Fruit fly (Drosophila melanogaster) whole organism, prepupa: ENCODE measurements around the gene CG31050.

Source experiments
- Blimp-1 ChIP-seq: fragments of 200-800 bp; sonication (Bioruptor generic); optimal IDR thresholded peaks from 3 replicates; lab custom pipeline; 2017; ENCODE audit warnings: missing biosample characterization, missing genetic modification characterization, mild to moderate bottlenecking, moderate library complexity, missing genetic modification reagents
- CG10669 ChIP-seq: fragments of 200-800 bp; sonication (Bioruptor generic); optimal IDR thresholded peaks from 3 replicates; lab custom pipeline; 2018; ENCODE audit warnings: missing biosample characterization, mild to moderate bottlenecking, missing genetic modification characterization, moderate library complexity
- CG11294 ChIP-seq: fragments of 200-800 bp; sonication (Bioruptor generic); IDR thresholded peaks from 2 replicates; pipeline ENCODE4 v1.3.6; 2022; ENCODE audit warnings: missing biosample characterization, missing genetic modification characterization
- CG11762 ChIP-seq: fragments of 200-800 bp; sonication (Bioruptor generic); optimal IDR thresholded peaks from 3 replicates; lab custom pipeline; 2016; ENCODE audit warnings: missing biosample characterization, missing genetic modification characterization; ENCODE audit not compliant: insufficient read depth
- CG11902 ChIP-seq: fragments of 200-800 bp; sonication (Bioruptor generic); optimal IDR thresholded peaks from 3 replicates; lab custom pipeline; 2016; ENCODE audit warnings: missing biosample characterization, missing genetic modification characterization
- CG15336 ChIP-seq: fragments of 200-800 bp; sonication (Bioruptor generic); IDR thresholded peaks from 2 replicates; pipeline ENCODE4 v1.3.6; 2022; ENCODE audit warnings: missing biosample characterization, missing genetic modification characterization
- CG1621 ChIP-seq: fragments of 200-800 bp; sonication (Bioruptor generic); optimal IDR thresholded peaks from 3 replicates; lab custom pipeline; 2018; ENCODE audit warnings: missing biosample characterization, mild to moderate bottlenecking, missing genetic modification characterization
- CG16779 ChIP-seq: fragments of 200-800 bp; sonication (Bioruptor generic); optimal IDR thresholded peaks from 3 replicates; lab custom pipeline; 2017; ENCODE audit warnings: missing biosample characterization, mild to moderate bottlenecking, missing genetic modification characterization
- CG31627 ChIP-seq: fragments of 200-800 bp; sonication (Bioruptor generic); optimal IDR thresholded peaks from 3 replicates; lab custom pipeline; 2016; ENCODE audit warnings: missing biosample characterization, missing genetic modification characterization
- CG32006 ChIP-seq: fragments of 200-800 bp; sonication (Bioruptor generic); optimal IDR thresholded peaks from 3 replicates; lab custom pipeline; 2017; ENCODE audit warnings: missing biosample characterization, mild to moderate bottlenecking, missing genetic modification characterization
- CG34406 ChIP-seq: fragments of 200-800 bp; sonication (Bioruptor generic); optimal IDR thresholded peaks from 3 replicates; lab custom pipeline; 2016; ENCODE audit warnings: missing biosample characterization, missing genetic modification characterization
- CG3919 ChIP-seq: fragments of 200-800 bp; sonication (Bioruptor generic); optimal IDR thresholded peaks from 3 replicates; lab custom pipeline; 2016; ENCODE audit warnings: missing biosample characterization, missing genetic modification characterization
- CG6163 ChIP-seq: fragments of 200-800 bp; sonication (Bioruptor generic); IDR thresholded peaks from 3 replicates; pipeline ENCODE4 v1.3.6; 2022; ENCODE audit warnings: missing biosample characterization, missing genetic modification characterization
- CG6276 ChIP-seq: fragments of 200-800 bp; sonication (Bioruptor generic); optimal IDR thresholded peaks from 2 replicates; lab custom pipeline; 2017; ENCODE audit warnings: missing biosample characterization, mild to moderate bottlenecking, missing genetic modification characterization
- CG6808 ChIP-seq: fragments of 200-800 bp; sonication (Bioruptor generic); optimal IDR thresholded peaks from 3 replicates; lab custom pipeline; 2017; ENCODE audit warnings: missing biosample characterization, missing genetic modification characterization, mild to moderate bottlenecking, moderate library complexity, missing genetic modification reagents
- CG6854 ChIP-seq: fragments of 200-800 bp; sonication (Bioruptor generic); optimal IDR thresholded peaks from 2 replicates; lab custom pipeline; 2017; ENCODE audit warnings: missing biosample characterization, mild to moderate bottlenecking, missing genetic modification characterization
- CG8119 ChIP-seq: fragments of 200-800 bp; sonication (Bioruptor generic); IDR thresholded peaks from 3 replicates; pipeline ENCODE4 v1.3.6; 2022; ENCODE audit warnings: missing biosample characterization, missing genetic modification characterization
- CG8319 ChIP-seq: fragments of 200-800 bp; sonication (Bioruptor generic); optimal IDR thresholded peaks from 3 replicates; lab custom pipeline; 2016; ENCODE audit warnings: missing biosample characterization, missing genetic modification characterization
- CG8632 ChIP-seq: fragments of 200-800 bp; sonication (Bioruptor generic); optimal IDR thresholded peaks from 3 replicates; lab custom pipeline; 2016; ENCODE audit warnings: missing biosample characterization, missing genetic modification characterization
- Eip75B ChIP-seq: fragments of 200-800 bp; sonication (Bioruptor generic); optimal IDR thresholded peaks from 3 replicates; lab custom pipeline; 2016; ENCODE audit warnings: missing biosample characterization, missing genetic modification characterization
- Eip78C ChIP-seq: fragments of 200-800 bp; sonication (Bioruptor generic); peaks from one replicate; lab custom pipeline; 2016; ENCODE audit warnings: missing biosample characterization, missing genetic modification characterization
- Ets21C ChIP-seq: fragments of 200-800 bp; sonication (Bioruptor generic); optimal IDR thresholded peaks from 3 replicates; lab custom pipeline; 2016; ENCODE audit warnings: missing biosample characterization, missing genetic modification characterization
- Gug ChIP-seq: fragments of 200-800 bp; sonication (Bioruptor generic); IDR thresholded peaks from 2 replicates; pipeline ENCODE4 v1.3.6; 2022; ENCODE audit warnings: missing biosample characterization, missing genetic modification characterization
- Hr38 ChIP-seq: sonication (Bioruptor generic); optimal IDR thresholded peaks from 2 replicates; lab custom pipeline; 2016; ENCODE audit warnings: missing biosample characterization, missing genetic modification characterization
- Hr39 ChIP-seq: fragments of 200-800 bp; sonication (Bioruptor generic); optimal IDR thresholded peaks from 2 replicates; lab custom pipeline; 2016; ENCODE audit warnings: missing biosample characterization, missing genetic modification characterization
- Hr4 ChIP-seq: fragments of 200-800 bp; sonication (Bioruptor generic); optimal IDR thresholded peaks from 3 replicates; lab custom pipeline; 2016; ENCODE audit warnings: missing biosample characterization, missing genetic modification characterization
- Lpt ChIP-seq: fragments of 200-800 bp; sonication (Bioruptor generic); optimal IDR thresholded peaks from 3 replicates; lab custom pipeline; 2016; ENCODE audit warnings: missing biosample characterization, missing genetic modification characterization
- Met ChIP-seq: fragments of 200-800 bp; sonication (Bioruptor generic); optimal IDR thresholded peaks from 3 replicates; lab custom pipeline; 2016; ENCODE audit warnings: missing biosample characterization, missing genetic modification characterization
- OdsH ChIP-seq: fragments of 200-800 bp; sonication (Bioruptor generic); optimal IDR thresholded peaks from 3 replicates; lab custom pipeline; 2016; ENCODE audit warnings: missing biosample characterization, missing genetic modification characterization
- Smox ChIP-seq: fragments of 200-800 bp; sonication (Bioruptor generic); optimal IDR thresholded peaks from 3 replicates; lab custom pipeline; 2016; ENCODE audit warnings: missing biosample characterization, missing genetic modification characterization
- Sox102F ChIP-seq: fragments of 200-800 bp; sonication (Bioruptor generic); optimal IDR thresholded peaks from 2 replicates; lab custom pipeline; 2016; ENCODE audit warnings: missing biosample characterization, mild to moderate bottlenecking, missing genetic modification characterization
- Sox14 ChIP-seq: fragments of 200-800 bp; sonication (Bioruptor generic); optimal IDR thresholded peaks from 3 replicates; lab custom pipeline; 2016; ENCODE audit warnings: missing biosample characterization, missing genetic modification characterization
- achi ChIP-seq: fragments of 200-800 bp; sonication (Bioruptor generic); optimal IDR thresholded peaks from 3 replicates; lab custom pipeline; 2016; ENCODE audit warnings: missing biosample characterization, missing genetic modification characterization
- dac ChIP-seq: fragments of 200-800 bp; sonication (Bioruptor generic); optimal IDR thresholded peaks from 2 replicates; lab custom pipeline; 2017; ENCODE audit warnings: missing biosample characterization, mild to moderate bottlenecking, missing genetic modification characterization
- dsx ChIP-seq: fragments of 200-800 bp; optimal IDR thresholded peaks from 3 replicates; lab custom pipeline; 2019; ENCODE audit warnings: missing biosample characterization, mild to moderate bottlenecking, missing genetic modification characterization, moderate library complexity; ENCODE audit not compliant: poor library complexity, severe bottlenecking
- eg ChIP-seq: fragments of 200-800 bp; sonication (Bioruptor generic); IDR thresholded peaks from 3 replicates; pipeline ENCODE4 v1.3.6; 2022; ENCODE audit warnings: missing biosample characterization, missing genetic modification characterization
- esn ChIP-seq: fragments of 200-800 bp; sonication (Bioruptor generic); optimal IDR thresholded peaks from 2 replicates; lab custom pipeline; 2016; ENCODE audit warnings: missing biosample characterization, mild to moderate bottlenecking, missing genetic modification characterization, moderate library complexity
- fkh ChIP-seq: fragments of 200-800 bp; sonication (Bioruptor generic); optimal IDR thresholded peaks from 3 replicates; lab custom pipeline; 2017; ENCODE audit warnings: missing biosample characterization, mild to moderate bottlenecking, missing genetic modification characterization, moderate library complexity
- lz ChIP-seq: fragments of 200-800 bp; sonication (Bioruptor generic); optimal IDR thresholded peaks from 3 replicates; lab custom pipeline; 2016; ENCODE audit warnings: missing biosample characterization, missing genetic modification characterization
- ss ChIP-seq, 2 experiments: fragments of 200-800 bp; sonication (Bioruptor generic); optimal IDR thresholded peaks; 2 replicates in 1 of 2; 3 replicates in 1 of 2; lab custom pipeline; 2017 to 2018; ENCODE audit warnings: mild to moderate bottlenecking in 2 of 2, missing biosample characterization in 2 of 2, missing genetic modification characterization in 2 of 2, moderate library complexity in 1 of 2
- svp ChIP-seq: fragments of 200-800 bp; sonication (Bioruptor generic); peaks from one replicate; lab custom pipeline; 2016; ENCODE audit warnings: missing biosample characterization, missing genetic modification characterization
- topi ChIP-seq: fragments of 200-800 bp; sonication (Bioruptor generic); optimal IDR thresholded peaks from 3 replicates; lab custom pipeline; 2016; ENCODE audit warnings: missing biosample characterization, missing genetic modification characterization

The CG31050 gene

DNA sequence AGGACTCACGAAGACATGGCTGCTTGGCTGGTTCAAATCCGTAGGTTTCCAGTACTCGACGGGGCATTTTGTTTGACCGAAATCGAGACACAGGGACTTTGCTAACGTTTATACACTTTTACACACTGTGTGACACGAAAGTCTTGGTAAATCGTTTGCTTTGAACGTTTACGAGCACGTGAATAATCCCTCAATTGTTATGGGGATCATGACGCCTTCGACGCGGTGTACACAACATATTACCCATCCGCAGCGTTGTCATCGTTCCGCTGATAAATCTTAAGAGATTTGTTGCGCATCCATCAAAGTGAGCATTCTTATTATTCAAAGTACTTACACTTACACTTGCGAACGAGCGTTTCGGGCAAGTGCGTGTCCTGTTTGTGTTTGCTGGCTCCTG lies at the start of gene CG31050:
Gene CG31050, minus strand, starts transcription at position 101 of the 400 bp plus-strand sequence.
- TF ChIP-seq svp (GFP tag; lab: Kevin White, UChicago) = no peak
- TF ChIP-seq achi (GFP tag; lab: Kevin White, UChicago) = no peak
- TF ChIP-seq CG8319 (GFP tag; lab: Kevin White, UChicago) = no peak
- no peak for TF ChIP-seq Hr38 (GFP tag; lab: Kevin White, UChicago)
- TF ChIP-seq CG34406 (GFP tag; lab: Kevin White, UChicago) = no peak
- no peak for TF ChIP-seq fkh (GFP tag; lab: Kevin White, UChicago)
- no peak for TF ChIP-seq topi
- no peak for TF ChIP-seq CG6163
- no peak for TF ChIP-seq CG16779 (tag; lab: Kevin White, UChicago)
- no peak for TF ChIP-seq eg (GFP tag; lab: Robert Waterston, UW)
- TF ChIP-seq lz = no peak
- TF ChIP-seq CG31627 = no peak
- TF ChIP-seq CG11294 (GFP tag; lab: Robert Waterston, UW) = no peak
- no peak for TF ChIP-seq CG8119
- TF ChIP-seq Eip75B (GFP tag; lab: Kevin White, UChicago) = no peak
- no peak for TF ChIP-seq Gug (GFP tag; lab: Robert Waterston, UW)

DNA sequence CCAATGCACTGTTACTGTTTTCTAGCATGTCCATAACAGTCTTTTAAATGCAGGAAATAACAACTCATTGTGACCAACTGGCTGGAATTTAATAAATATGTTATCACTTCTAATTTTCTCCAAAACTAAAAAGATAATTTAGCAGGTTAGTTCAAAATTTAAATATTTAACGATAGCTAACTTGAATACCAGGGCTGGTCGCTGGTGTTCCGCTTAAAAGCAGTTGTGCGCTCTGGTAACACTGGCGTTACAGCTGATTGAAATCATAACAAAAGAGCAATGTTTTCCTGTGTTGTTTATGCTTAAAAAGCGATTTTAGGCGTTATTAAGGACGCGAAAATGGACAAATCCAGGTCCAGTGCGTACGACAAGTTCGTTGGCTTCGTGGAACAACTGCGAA lies 45.7 kb upstream of the CG31050 start, which contains the start of gene htt:
Gene htt, plus strand, starts transcription at position 250 of the 400 bp plus-strand sequence.
- TF ChIP-seq Sox14 (GFP tag; lab: Kevin White, UChicago) (peak; percentile 78), ss (GFP tag; optimal IDR thresholded peaks at IDR 0.05; lab: Kevin White, UChicago) (no peak)

DNA sequence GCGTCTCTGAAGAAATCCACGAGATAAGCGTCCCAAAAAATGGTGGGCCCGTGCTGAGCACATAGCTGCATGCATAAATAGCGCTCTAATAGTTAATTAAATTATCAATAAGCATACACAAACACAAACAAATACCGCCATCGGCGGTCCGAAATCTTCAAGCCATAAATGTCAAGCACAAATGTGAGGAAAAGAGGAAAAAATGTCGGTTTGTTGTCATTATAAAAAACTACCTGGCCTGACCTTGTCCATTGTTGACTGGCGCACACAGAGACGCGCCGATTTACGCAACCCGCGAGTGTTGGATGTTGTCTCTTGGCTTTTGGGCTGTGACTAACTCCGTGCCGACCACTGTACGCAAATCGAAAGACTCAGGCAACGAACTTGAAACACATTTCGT lies 37.7 kb upstream of the CG31050 start:
- TF ChIP-seq Met (GFP tag; lab: Kevin White, UChicago) (no peak), fkh (GFP tag; lab: Kevin White, UChicago) (peak; percentile 12)
- TF ChIP-seq, all 60 proteins: peak for 1

DNA sequence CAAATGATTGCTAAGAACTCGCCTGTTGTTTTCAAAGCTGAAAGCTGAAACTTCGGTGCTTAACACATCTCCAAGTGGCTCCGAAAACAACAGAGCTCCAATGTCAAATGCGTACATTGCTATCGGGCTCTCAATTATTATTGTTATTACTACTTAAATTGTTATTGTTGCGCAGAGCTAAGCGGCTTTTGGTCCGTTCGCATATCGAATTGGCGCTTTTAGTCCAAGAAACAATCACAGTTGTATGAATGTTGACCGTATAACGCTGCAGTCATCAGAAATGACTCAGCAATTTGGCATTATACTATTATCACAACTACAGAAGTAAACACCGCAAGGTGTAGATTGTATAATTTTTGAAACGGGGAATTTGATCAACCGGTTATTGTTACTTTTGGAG lies 35.3 kb upstream of the CG31050 start:
- TF ChIP-seq OdsH (GFP tag; lab: Kevin White, UChicago) = no peak
- TF ChIP-seq dsx (GFP tag; lab: Kevin White, UChicago) = no peak
- TF ChIP-seq Blimp-1 (GFP tag; lab: Kevin White, UChicago) = no peak
- TF ChIP-seq Hr4 (GFP tag; lab: Kevin White, UChicago) = no peak
- TF ChIP-seq Lpt (GFP tag; lab: Kevin White, UChicago) = no peak
- no peak for TF ChIP-seq esn (GFP tag; lab: Kevin White, UChicago)
- no peak for TF ChIP-seq CG31627
- TF ChIP-seq CG11762 (GFP tag; lab: Kevin White, UChicago) = no peak
- no peak for TF ChIP-seq Eip78C (GFP tag; lab: Kevin White, UChicago)
- TF ChIP-seq Sox14 (GFP tag; lab: Kevin White, UChicago) = no peak
- no peak for TF ChIP-seq CG32006 (GFP tag; lab: Kevin White, UChicago)
- TF ChIP-seq Met (GFP tag; lab: Kevin White, UChicago) = no peak
- no peak for TF ChIP-seq eg (GFP tag; lab: Robert Waterston, UW)
- no peak for TF ChIP-seq CG15336 (GFP tag; lab: Robert Waterston, UW)
- TF ChIP-seq, all 60 proteins: peak for 0

DNA sequence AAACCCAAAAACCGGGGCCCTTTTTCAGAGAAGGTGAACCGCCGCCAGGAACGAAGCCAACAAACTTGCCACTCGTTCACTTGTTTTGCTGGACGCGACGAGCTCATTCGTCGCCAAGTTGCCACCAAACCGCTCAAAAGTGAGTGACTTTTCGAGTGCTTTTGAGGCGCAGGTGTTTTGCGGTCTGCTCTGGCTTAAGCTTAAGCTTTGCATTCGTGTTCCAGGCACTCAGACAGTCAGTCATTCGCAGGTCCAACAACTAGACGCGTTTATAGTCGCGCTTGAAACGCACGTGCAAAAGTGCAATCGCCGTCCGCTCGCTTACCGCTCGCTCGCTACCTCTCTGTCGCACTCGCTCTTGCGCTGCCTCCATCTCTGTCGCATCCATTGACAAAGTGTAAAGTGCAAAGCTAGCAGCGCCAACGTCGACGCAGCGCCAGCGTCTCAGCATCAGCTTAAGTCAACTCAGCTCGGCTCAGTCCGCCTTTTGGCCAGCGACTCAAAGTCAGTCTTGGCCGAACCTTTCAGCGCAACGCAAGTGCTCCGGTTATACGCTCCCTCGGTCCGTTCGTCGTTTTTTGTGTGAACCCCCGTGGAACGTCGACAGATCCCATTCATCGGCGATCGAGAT lies 31.7 kb upstream of the CG31050 start:
- no peak for TF ChIP-seq CG10669 (GFP tag; lab: Kevin White, UChicago)
- no peak for TF ChIP-seq Hr39 (GFP tag; lab: Kevin White, UChicago)
- no peak for TF ChIP-seq Ets21C (GFP tag; lab: Kevin White, UChicago)
- no peak for TF ChIP-seq dac (GFP tag; lab: Kevin White, UChicago)
- no peak for TF ChIP-seq Hr4 (GFP tag; lab: Kevin White, UChicago)
- no peak for TF ChIP-seq Smox (GFP tag; lab: Kevin White, UChicago)
- TF ChIP-seq CG6808 (GFP tag; lab: Kevin White, UChicago) = no peak
- TF ChIP-seq CG6276 (GFP tag; lab: Kevin White, UChicago) = no peak
- no peak for TF ChIP-seq Lpt (GFP tag; lab: Kevin White, UChicago)
- TF ChIP-seq CG3919 = no peak
- TF ChIP-seq ss (GFP tag; optimal IDR thresholded peaks at IDR 0.05; lab: Kevin White, UChicago) = peak in 1 of 2 experiments; percentile 12
- peak; percentile 57 for TF ChIP-seq Eip78C (GFP tag; lab: Kevin White, UChicago)
- TF ChIP-seq CG6163 = no peak
- TF ChIP-seq CG8632 (GFP tag; lab: Kevin White, UChicago) = no peak
- TF ChIP-seq Sox14 (GFP tag; lab: Kevin White, UChicago) = no peak
- TF ChIP-seq CG6854 (GFP tag; lab: Kevin White, UChicago) = no peak
- TF ChIP-seq CG1621 = no peak
- no peak for TF ChIP-seq Sox102F (GFP tag; lab: Kevin White, UChicago)
- TF ChIP-seq CG11902 = no peak
- TF ChIP-seq eg (GFP tag; lab: Robert Waterston, UW) = peak; percentile 26; the same call in 1 of the 3 replicates
